Worm (Caenorhabditis elegans): Measurements from ENCODE around the gene clec-169.

DNA sequence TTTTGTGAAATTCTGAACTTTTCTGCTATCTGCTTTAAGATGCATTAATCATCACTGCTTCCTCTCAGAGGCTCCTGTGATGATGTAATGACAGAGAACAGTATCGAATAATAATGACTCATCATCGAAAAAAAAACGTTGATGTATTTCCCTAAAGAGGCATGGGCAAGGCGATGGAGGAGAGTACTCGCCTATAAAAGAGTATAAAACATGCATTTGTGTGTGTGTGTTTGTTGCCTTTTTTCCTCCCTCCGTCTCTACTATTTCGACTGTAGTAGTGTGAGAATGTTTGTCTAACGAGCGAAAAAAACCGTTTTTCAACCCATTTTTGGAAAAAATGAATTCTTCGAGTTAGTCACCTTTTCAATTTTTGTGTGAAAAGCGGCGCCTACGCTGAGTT lies 23.8 kb downstream of the clec-169 start:
- TF ChIP-seq klf-2 (GFP tag; conservative IDR thresholded peaks at IDR 0.05) (no peak), cog-1 (tag; optimal IDR thresholded peaks at IDR 0.05) (no peak), med-1 (GFP tag; optimal IDR thresholded peaks at IDR 0.05; ENCODE audit: insufficient read depth) (no peak), ref-1 (GFP tag; conservative IDR thresholded peaks at IDR 0.05) (no peak), flt-1 (GFP tag; IDR thresholded peaks at IDR 0.05) (no peak), tab-1 (GFP tag; IDR thresholded peaks at IDR 0.05) (no peak), ztf-23 (GFP tag; IDR thresholded peaks at IDR 0.05) (no peak), ztf-29 (GFP tag; IDR thresholded peaks at IDR 0.05) (no peak), T22C8.4 (GFP tag; IDR thresholded peaks at IDR 0.05) (no peak)

Measured in whole organism, midembryonic.